Fruit fly (Drosophila melanogaster) whole organism, wandering third instar larva: ENCODE measurements around the gene Trpml.

Source experiments
- CG32264 ChIP-seq: fragments of 200-800 bp; sonication (Bioruptor generic); optimal IDR thresholded peaks from 2 replicates; lab custom pipeline; 2016; ENCODE audit warnings: missing biosample characterization, missing genetic modification characterization
- CG9705 ChIP-seq: fragments of 200-800 bp; sonication (Bioruptor generic); optimal IDR thresholded peaks from 2 replicates; lab custom pipeline; 2018; ENCODE audit warnings: missing biosample characterization, mild to moderate bottlenecking, missing genetic modification characterization
- CrebA ChIP-seq: fragments of 200-800 bp; sonication (Bioruptor generic); optimal IDR thresholded peaks from 2 replicates; lab custom pipeline; 2016; ENCODE audit warnings: missing biosample characterization, mild to moderate bottlenecking, missing genetic modification characterization, borderline replicate concordance
- Dif ChIP-seq: fragments of 200-275, 200-300 bp; sonication (Bioruptor generic); optimal IDR thresholded peaks from 2 replicates; lab custom pipeline; 2018; ENCODE audit warnings: missing biosample characterization, missing genetic modification characterization; ENCODE audit not compliant: partially characterized antibody
- HLH106 ChIP-seq: fragments of 200-800 bp; optimal IDR thresholded peaks from 3 replicates; lab custom pipeline; 2019; ENCODE audit warnings: missing biosample characterization, mild to moderate bottlenecking, missing genetic modification characterization, moderate library complexity
- Hnf4 ChIP-seq: fragments of 200-800 bp; sonication (Bioruptor generic); optimal IDR thresholded peaks from 2 replicates; lab custom pipeline; 2016; ENCODE audit warnings: missing biosample characterization, mild to moderate bottlenecking, missing genetic modification characterization
- Hr78 ChIP-seq: fragments of >200 bp; optimal IDR thresholded peaks from 2 replicates; lab custom pipeline; 2017; ENCODE audit warnings: missing biosample characterization, missing genetic modification characterization
- Hr83 ChIP-seq: fragments of 200-300 bp; sonication (Bioruptor generic); optimal IDR thresholded peaks from 2 replicates; lab custom pipeline; 2016; ENCODE audit warnings: missing biosample characterization, mild to moderate bottlenecking, missing genetic modification characterization, moderate library complexity; ENCODE audit not compliant: poor library complexity, severe bottlenecking
- Jra ChIP-seq: sonication (Bioruptor generic); optimal IDR thresholded peaks from 2 replicates; lab custom pipeline; 2016; ENCODE audit warnings: missing biosample characterization, missing genetic modification characterization
- Myc ChIP-seq: fragments of >200 bp; optimal IDR thresholded peaks from 2 replicates; lab custom pipeline; 2017
- Rel ChIP-seq, 2 experiments: fragments of 200-800 bp; sonication (Bioruptor generic) in 1 of 2; optimal IDR thresholded peaks; 2 replicates in 1 of 2; 3 replicates in 1 of 2; lab custom pipeline; 2016 to 2019; ENCODE audit warnings: mild to moderate bottlenecking in 2 of 2, missing biosample characterization in 2 of 2, missing genetic modification characterization in 2 of 2, moderate library complexity in 1 of 2
- Sp1 ChIP-seq: fragments of 200-800 bp; sonication (Bioruptor generic); optimal IDR thresholded peaks from 3 replicates; lab custom pipeline; 2019; ENCODE audit warnings: missing biosample characterization, mild to moderate bottlenecking, missing genetic modification characterization, moderate library complexity
- Vsx2 ChIP-seq: fragments of 200-300, 225-300 bp; sonication (Bioruptor generic); optimal IDR thresholded peaks from 2 replicates; lab custom pipeline; 2018; ENCODE audit warnings: missing biosample characterization, missing genetic modification characterization; ENCODE audit not compliant: partially characterized antibody
- br ChIP-seq: fragments of 200-800 bp; sonication (Bioruptor generic); optimal IDR thresholded peaks from 2 replicates; lab custom pipeline; 2016; ENCODE audit warnings: missing biosample characterization, missing genetic modification characterization
- brk ChIP-seq: fragments of 200-800 bp; sonication (Bioruptor generic); optimal IDR thresholded peaks from 2 replicates; lab custom pipeline; 2016; ENCODE audit warnings: missing biosample characterization, mild to moderate bottlenecking, missing genetic modification characterization
- dl ChIP-seq, 2 experiments: fragments of 175-275, 200-275 bp in 1 of 2; fragments of 200-275 bp in 1 of 2; sonication (Bioruptor generic); optimal IDR thresholded peaks; lab custom pipeline; 2018; ENCODE audit warnings: mild to moderate bottlenecking in 2 of 2, missing biosample characterization in 2 of 2, missing genetic modification characterization in 2 of 2, moderate library complexity in 2 of 2; ENCODE audit not compliant: partially characterized antibody in 2 of 2, insufficient read depth in 1 of 2
- ey ChIP-seq: fragments of 200-800 bp; sonication (Bioruptor generic); optimal IDR thresholded peaks from 2 replicates; lab custom pipeline; 2016; ENCODE audit warnings: missing biosample characterization, missing genetic modification characterization
- foxo ChIP-seq, 2 experiments: fragments of 200-800 bp; sonication (Bioruptor generic); optimal IDR thresholded peaks; 2 replicates in 1 of 2; 3 replicates in 1 of 2; lab custom pipeline; 2016 to 2017; ENCODE audit warnings: missing biosample characterization in 2 of 2, missing genetic modification characterization in 2 of 2
- fru ChIP-seq: fragments of 200-800 bp; sonication (Bioruptor generic); optimal IDR thresholded peaks from 3 replicates; lab custom pipeline; 2016; ENCODE audit warnings: missing biosample characterization, mild to moderate bottlenecking, missing genetic modification characterization
- h ChIP-seq: fragments of 200-800 bp; sonication (Bioruptor generic); optimal IDR thresholded peaks from 3 replicates; lab custom pipeline; 2016; ENCODE audit warnings: missing biosample characterization, mild to moderate bottlenecking, missing genetic modification characterization
- jim ChIP-seq: fragments of 175-275, 200-325 bp; sonication (Bioruptor generic); optimal IDR thresholded peaks from 2 replicates; lab custom pipeline; 2016; ENCODE audit warnings: missing biosample characterization, mild to moderate bottlenecking, missing genetic modification characterization
- pan ChIP-seq: fragments of >200 bp; optimal IDR thresholded peaks from 2 replicates; lab custom pipeline; 2017
- psq ChIP-seq: fragments of 200-800 bp; sonication (Bioruptor generic); optimal IDR thresholded peaks from 3 replicates; lab custom pipeline; 2017; ENCODE audit warnings: missing biosample characterization, mild to moderate bottlenecking, missing genetic modification characterization, moderate library complexity
- rgr ChIP-seq: fragments of 200-800 bp; sonication (Bioruptor generic); optimal IDR thresholded peaks from 3 replicates; lab custom pipeline; 2016; ENCODE audit warnings: missing biosample characterization, mild to moderate bottlenecking, missing genetic modification characterization
- sage ChIP-seq: fragments of 200-800 bp; sonication (Bioruptor generic); optimal IDR thresholded peaks from 2 replicates; lab custom pipeline; 2016; ENCODE audit warnings: missing biosample characterization, mild to moderate bottlenecking, missing genetic modification characterization
- sv ChIP-seq: fragments of 200-800 bp; sonication (Bioruptor generic); optimal IDR thresholded peaks from 3 replicates; lab custom pipeline; 2016; ENCODE audit warnings: missing biosample characterization, missing genetic modification characterization
- tai ChIP-seq: sonication (Bioruptor generic); optimal IDR thresholded peaks from 2 replicates; lab custom pipeline; 2016; ENCODE audit warnings: missing biosample characterization, missing genetic modification characterization
- woc ChIP-seq: sonication (Bioruptor generic); optimal IDR thresholded peaks from 2 replicates; lab custom pipeline; 2016; ENCODE audit warnings: missing biosample characterization, mild to moderate bottlenecking, missing genetic modification characterization

The Trpml gene

DNA sequence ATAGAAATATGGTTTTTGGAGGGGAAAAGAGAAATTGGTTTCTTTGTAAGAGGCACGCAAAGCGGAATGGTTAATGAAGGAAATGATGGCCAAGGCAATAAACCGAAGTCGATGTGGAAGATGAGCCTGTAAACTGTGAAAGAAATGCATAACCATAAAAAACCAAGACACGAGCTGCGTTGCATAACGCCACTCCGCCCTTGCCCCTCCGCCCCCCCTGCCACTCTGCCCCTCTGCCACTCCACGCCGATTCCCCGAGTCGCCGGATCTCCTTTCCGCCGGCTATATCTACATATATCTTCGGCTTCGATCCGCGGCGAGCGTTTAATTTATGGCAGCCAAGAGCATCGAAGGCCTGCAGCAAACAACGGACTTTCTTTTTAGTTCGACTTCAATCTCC lies 19.5 kb downstream of the Trpml start:
- TF ChIP-seq woc (GFP tag; lab: Kevin White, UChicago) (no peak), psq (GFP tag; lab: Kevin White, UChicago) (peak; percentile 23)

DNA sequence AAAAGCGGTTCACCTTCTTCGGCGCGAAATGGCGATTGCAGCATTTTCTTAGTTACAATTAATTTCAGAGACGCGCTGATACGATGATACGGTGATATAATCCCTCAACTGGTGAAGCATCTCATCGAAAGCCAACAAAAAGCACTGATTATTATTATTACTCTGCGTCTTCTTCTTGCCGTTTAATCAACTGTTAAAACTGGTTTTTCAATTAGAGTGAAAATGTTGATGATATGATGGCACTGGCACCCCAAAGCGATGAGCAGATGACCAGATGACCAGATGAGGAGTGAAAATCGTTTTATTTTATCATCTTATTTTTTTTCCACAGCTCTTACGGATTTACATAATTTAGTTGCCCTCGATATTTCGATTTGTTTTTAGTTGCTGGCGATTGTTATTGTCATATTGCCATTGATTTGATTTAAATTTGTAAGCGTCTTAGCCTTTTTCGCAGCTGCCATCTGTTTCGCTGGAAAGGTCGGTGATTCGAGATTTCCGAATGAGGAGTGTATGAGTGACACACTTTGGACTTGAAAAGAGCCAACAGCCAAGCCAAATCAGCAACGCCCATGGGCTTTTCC lies 20.6 kb downstream of the Trpml start:
- TF ChIP-seq Hr83 (GFP tag; lab: Kevin White, UChicago) = no peak
- no peak for TF ChIP-seq CG32264
- TF ChIP-seq ey = no peak
- no peak for TF ChIP-seq woc (GFP tag; lab: Kevin White, UChicago)

dm6 chr3L:19696073-19696960 lies 21.8 kb downstream of the Trpml start:
- TF ChIP-seq br (peak; percentile 12), Sp1 (GFP tag; lab: Kevin White, UChicago) (peak; percentile 7), Rel (GFP tag; optimal IDR thresholded peaks at IDR 0.05; lab: Kevin White, UChicago) (peak; percentile 2), Rel (tag; optimal IDR thresholded peaks at IDR 0.05; lab: Kevin White, UChicago) (peak; percentile 4), woc (GFP tag; lab: Kevin White, UChicago) (peak; percentile 55), foxo (GFP tag; optimal IDR thresholded peaks at IDR 0.05; lab: Kevin White, UChicago) (peak in 1 of 2 experiments; percentile 25), HLH106 (tag; lab: Kevin White, UChicago) (peak; percentile 23), Jra (GFP tag; lab: Kevin White, UChicago) (no peak), Hr83 (GFP tag; lab: Kevin White, UChicago) (no peak)

DNA sequence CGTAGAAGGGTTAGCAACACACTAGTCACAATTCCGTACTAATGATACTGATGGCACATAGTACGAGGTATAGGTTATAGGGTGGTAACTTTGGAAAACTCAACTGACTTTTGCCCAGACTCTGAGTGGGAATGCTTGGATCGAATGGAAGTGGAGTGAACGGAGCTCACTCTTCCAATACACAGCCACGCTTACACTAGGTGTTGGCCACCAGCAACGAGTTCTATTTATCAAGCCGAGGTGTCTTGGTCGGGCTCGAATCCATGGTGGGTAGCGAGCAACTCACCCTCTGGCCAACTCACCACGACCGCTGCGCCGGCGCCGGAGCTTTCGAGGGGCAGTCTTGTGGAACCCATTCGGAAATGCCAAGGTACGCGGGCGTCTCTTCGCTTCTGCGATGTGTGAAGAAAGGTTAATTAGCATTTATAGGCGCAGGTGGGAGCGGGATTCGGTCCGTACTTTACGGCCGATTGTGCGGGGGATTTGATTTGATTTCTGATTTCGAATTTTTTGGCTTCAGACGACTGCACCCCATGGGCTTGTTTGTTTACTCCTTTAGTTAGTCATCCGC lies 23.0 kb downstream of the Trpml start, which contains the start of gene verm:
Gene verm, minus strand, starts transcription at position 204 of the 571 bp plus-strand sequence.
- TF ChIP-seq Vsx2 (GFP tag; lab: Kevin White, UChicago) = peak; percentile 2
- TF ChIP-seq Hnf4 (GFP tag; lab: Kevin White, UChicago) = no peak

DNA sequence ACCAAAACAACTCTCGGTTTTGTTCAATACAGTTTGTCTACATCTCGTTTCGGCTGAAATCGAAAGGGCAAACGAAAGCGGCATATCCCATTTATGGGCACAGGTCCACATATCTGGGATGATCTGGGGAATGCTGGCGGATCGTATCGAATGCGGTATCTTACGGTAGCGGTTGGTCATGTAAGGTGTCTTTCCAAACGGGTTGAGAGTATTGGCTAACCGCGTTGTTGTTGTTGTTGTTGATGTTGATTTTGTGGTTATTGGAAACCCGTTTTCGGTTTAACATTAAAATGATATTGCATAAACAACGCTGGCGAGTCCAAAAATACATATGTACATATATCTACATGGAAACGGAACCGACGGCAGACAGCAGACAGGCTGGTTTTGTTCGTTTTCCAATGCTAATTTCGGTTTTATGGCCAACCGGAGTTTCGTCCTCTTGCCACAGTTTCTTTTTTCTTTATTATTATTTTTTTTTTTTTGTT lies 23.9 kb downstream of the Trpml start:
- TF ChIP-seq CG9705 (GFP tag; lab: Kevin White, UChicago) (no peak), Vsx2 (GFP tag; lab: Kevin White, UChicago) (peak; percentile 34), Jra (GFP tag; lab: Kevin White, UChicago) (no peak), foxo (GFP tag; optimal IDR thresholded peaks at IDR 0.05; lab: Kevin White, UChicago) (no peak), CG32264 (no peak), Rel (GFP tag; optimal IDR thresholded peaks at IDR 0.05; lab: Kevin White, UChicago) (peak; percentile 51), Rel (tag; optimal IDR thresholded peaks at IDR 0.05; lab: Kevin White, UChicago) (no peak)
- TF ChIP-seq, all 38 proteins: peak for 2

- TF ChIP-seq foxo (GFP tag; optimal IDR thresholded peaks at IDR 0.05; lab: Kevin White, UChicago) = peak in 1 of 2 experiments; percentile 56
- peak; percentile 32 for TF ChIP-seq rgr (GFP tag; lab: Kevin White, UChicago)
- TF ChIP-seq ey = peak; percentile 7
- peak; percentile 16 for TF ChIP-seq Hr83 (GFP tag; lab: Kevin White, UChicago)
- no peak for TF ChIP-seq CrebA
- TF ChIP-seq HLH106 (tag; lab: Kevin White, UChicago) = peak; percentile 60
- TF ChIP-seq sv (GFP tag; lab: Kevin White, UChicago) = peak; percentile 10
- no peak for TF ChIP-seq Sp1 (GFP tag; lab: Kevin White, UChicago)
- TF ChIP-seq Rel (GFP tag; optimal IDR thresholded peaks at IDR 0.05; lab: Kevin White, UChicago) = no peak
- peak; percentile 40 for TF ChIP-seq Rel (tag; optimal IDR thresholded peaks at IDR 0.05; lab: Kevin White, UChicago)
Measured at dm6 chr3L:19687200-19687687, 30.9 kb downstream of the Trpml start, which contains the start of the genes CG8765 and Gbeta76C. Gene CG8765, minus strand, starts transcription at chr3L:19687353. Gene Gbeta76C, plus strand, starts transcription at chr3L:19687637.

DNA sequence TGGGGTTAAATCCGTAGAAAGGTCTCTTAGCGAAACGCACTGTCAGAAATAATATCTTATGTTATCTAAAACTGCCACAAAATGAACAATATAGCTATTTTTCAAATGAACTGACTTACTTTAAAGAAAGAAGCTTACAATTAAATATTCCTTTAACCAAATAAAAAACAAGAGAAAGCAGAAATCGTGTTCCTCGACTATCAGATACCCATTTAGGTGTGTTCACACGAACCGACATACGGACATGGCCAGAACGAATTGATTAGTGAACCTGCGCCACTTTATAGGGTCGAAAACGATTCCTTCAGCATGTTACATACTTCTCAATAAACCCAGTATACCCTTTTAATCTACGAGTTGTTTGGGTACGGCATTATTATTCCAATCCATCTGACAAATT lies 34.6 kb downstream of the Trpml start:
- TF ChIP-seq dl (GFP tag; optimal IDR thresholded peaks at IDR 0.05; lab: Kevin White, UChicago; ENCODE audit: insufficient read depth in 1 of 2, partially characterized antibody in 2 of 2) (no peak), Myc (lab: Kevin White, UChicago) (no peak), rgr (GFP tag; lab: Kevin White, UChicago) (no peak), woc (GFP tag; lab: Kevin White, UChicago) (no peak), Hr78 (GFP tag; lab: Kevin White, UChicago) (no peak), br (no peak), tai (GFP tag; lab: Kevin White, UChicago) (no peak), Vsx2 (GFP tag; lab: Kevin White, UChicago) (no peak), Dif (GFP tag; lab: Kevin White, UChicago) (no peak), brk (no peak), pan (lab: Kevin White, UChicago) (no peak), h (GFP tag; lab: Kevin White, UChicago) (no peak), fru (no peak), CG32264 (no peak), sage (GFP tag; lab: Kevin White, UChicago) (no peak), Jra (GFP tag; lab: Kevin White, UChicago) (no peak), Rel (GFP tag; optimal IDR thresholded peaks at IDR 0.05; lab: Kevin White, UChicago) (no peak), Rel (tag; optimal IDR thresholded peaks at IDR 0.05; lab: Kevin White, UChicago) (no peak), jim (GFP tag; lab: Kevin White, UChicago) (no peak), sv (GFP tag; lab: Kevin White, UChicago) (no peak)
